Fruit fly (Drosophila melanogaster): ENCODE results near the gene CG42556.

DNA sequence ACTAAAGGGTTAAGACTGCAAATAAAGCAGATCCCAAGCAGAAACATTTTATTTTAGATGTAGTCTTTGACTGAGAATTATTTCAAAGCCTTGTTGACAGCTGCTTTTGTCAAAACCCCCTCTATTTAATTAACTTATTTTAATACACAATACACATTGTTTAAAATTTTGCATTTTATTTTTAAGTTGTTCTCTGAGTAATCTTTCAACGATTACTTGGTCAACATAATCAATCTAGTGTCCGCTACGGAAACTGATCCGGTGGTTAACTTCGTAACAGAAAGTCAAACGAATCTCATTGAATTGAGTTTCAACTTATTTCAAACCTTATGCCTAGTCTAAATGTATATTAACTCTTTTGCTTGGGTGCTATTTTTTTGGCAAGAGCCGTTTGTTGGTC lies 10.7 kb downstream of the CG42556 start, which contains the start of gene CG31805:
- TF ChIP-seq lov (optimal IDR thresholded peaks at IDR 0.05) (no peak), lov (GFP tag; IDR thresholded peaks at IDR 0.05) (no peak), CG32767 (GFP tag; IDR thresholded peaks at IDR 0.05) (no peak)
